Worm (Caenorhabditis elegans): ENCODE measurements around the gene F38B6.7.

Gene F38B6.7

DNA sequence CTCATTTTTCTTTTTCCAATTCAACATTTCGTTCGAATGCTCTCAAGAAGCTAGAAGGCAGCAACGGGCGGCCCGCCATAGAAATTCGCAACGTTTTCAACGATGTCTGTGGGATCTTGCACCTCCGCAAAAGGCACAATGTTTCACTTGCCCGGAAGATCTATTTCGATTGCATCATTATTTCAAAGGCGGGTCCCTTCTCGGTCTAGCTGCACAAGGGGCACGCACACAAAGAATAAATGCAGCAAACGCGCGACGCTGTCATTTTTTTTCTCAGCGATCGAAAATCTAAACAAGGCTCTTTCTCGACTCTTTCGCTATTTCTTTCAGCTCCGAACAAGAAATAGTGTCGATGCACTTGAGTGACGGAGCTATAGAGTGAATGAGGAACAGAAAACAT lies 46.8 kb upstream of the F38B6.7 start (continued):
- TF ChIP-seq ztf-7 (tag; optimal IDR thresholded peaks at IDR 0.05) (no peak), ZK546.5 (tag; optimal IDR thresholded peaks at IDR 0.05) (no peak), nhr-111 (GFP tag; optimal IDR thresholded peaks at IDR 0.05) (no peak), gei-8 (GFP tag; optimal IDR thresholded peaks at IDR 0.05) (no peak), F26F4.8 (GFP tag; conservative IDR thresholded peaks at IDR 0.05) (no peak), vab-7 (GFP tag; IDR thresholded peaks at IDR 0.05) (peak; percentile 18; the same call in 1 of the 2 replicates), fos-1 (tag; optimal IDR thresholded peaks at IDR 0.05) (no peak), mdl-1 (tag; optimal IDR thresholded peaks at IDR 0.05) (no peak), hlh-11 (tag; optimal IDR thresholded peaks at IDR 0.05) (no peak), set-16 (GFP tag; IDR thresholded peaks at IDR 0.05) (peak; percentile 5; the same call in 1 of the 2 replicates), dve-1 (tag; optimal IDR thresholded peaks at IDR 0.05; ENCODE audit: insufficient read depth) (no peak), jun-1 (tag; optimal IDR thresholded peaks at IDR 0.05) (no peak), tra-1 (GFP tag; IDR thresholded peaks at IDR 0.05) (no peak), F37D6.2 (tag; optimal IDR thresholded peaks at IDR 0.05) (peak; percentile 3), nhr-41 (GFP tag; IDR thresholded peaks at IDR 0.05) (no peak), sdz-12 (GFP tag; optimal IDR thresholded peaks at IDR 0.05) (no peak), ZK337.2 (GFP tag; IDR thresholded peaks at IDR 0.05) (no peak), skn-1 (tag; optimal IDR thresholded peaks at IDR 0.05) (no peak)

DNA sequence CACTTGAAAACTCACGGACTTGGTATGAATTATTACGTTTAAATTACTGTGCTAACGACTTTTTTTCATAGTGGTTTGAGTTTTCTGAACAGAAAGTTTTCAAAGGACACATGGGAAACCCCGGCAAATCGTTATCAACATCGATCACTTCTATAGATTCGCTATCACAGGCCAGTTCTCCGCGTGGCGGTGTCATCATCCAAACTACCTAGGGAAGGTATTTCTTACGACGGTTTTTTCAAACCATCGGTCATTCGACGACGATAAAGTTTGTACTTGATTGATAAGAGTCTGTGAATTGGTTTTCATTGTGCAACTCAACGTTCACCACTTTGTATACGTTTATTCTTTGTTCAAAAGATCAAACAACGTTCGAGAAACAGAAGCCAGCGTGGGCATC lies 46.4 kb upstream of the F38B6.7 start:
- TF ChIP-seq mxl-3 (GFP tag; optimal IDR thresholded peaks at IDR 0.05) (peak; percentile 88), dve-1 (tag; optimal IDR thresholded peaks at IDR 0.05; ENCODE audit: insufficient read depth) (peak; percentile 86), ceh-20 (GFP tag; IDR thresholded peaks at IDR 0.05) (no peak), Y75B8A.6 (GFP tag; IDR thresholded peaks at IDR 0.05) (no peak), ZK546.5 (tag; optimal IDR thresholded peaks at IDR 0.05) (no peak), aly-2 (tag; optimal IDR thresholded peaks at IDR 0.05) (no peak), cey-2 (tag; optimal IDR thresholded peaks at IDR 0.05; ENCODE audit: borderline replicate concordance, insufficient read depth) (no peak), madf-9 (GFP tag; conservative IDR thresholded peaks at IDR 0.05) (no peak), hlh-11 (tag; optimal IDR thresholded peaks at IDR 0.05) (peak; percentile 84), nhr-48 (tag; optimal IDR thresholded peaks at IDR 0.05) (peak; percentile 78), mep-1 (tag; optimal IDR thresholded peaks at IDR 0.05) (no peak), zip-11 (GFP tag; IDR thresholded peaks at IDR 0.05) (no peak), lir-3 (tag; optimal IDR thresholded peaks at IDR 0.05) (no peak), mdl-1 (tag; optimal IDR thresholded peaks at IDR 0.05) (peak in 1 of 2 experiments; percentile 99), dpl-1 (GFP tag; optimal IDR thresholded peaks at IDR 0.05) (no peak), hlh-30 (tag; optimal IDR thresholded peaks at IDR 0.05; ENCODE audit: insufficient read depth) (peak; percentile 72), pqm-1 (tag; optimal IDR thresholded peaks at IDR 0.05) (peak; percentile 87), dmd-6 (GFP tag; IDR thresholded peaks at IDR 0.05) (peak; percentile 96), zag-1 (tag; optimal IDR thresholded peaks at IDR 0.05) (no peak), php-3 (GFP tag; IDR thresholded peaks at IDR 0.05) (peak; percentile 74), ctbp-1 (GFP tag; IDR thresholded peaks at IDR 0.05) (no peak), sdz-12 (GFP tag; optimal IDR thresholded peaks at IDR 0.05) (no peak), nhr-76 (tag; optimal IDR thresholded peaks at IDR 0.05) (no peak), daf-16 (GFP tag; optimal IDR thresholded peaks at IDR 0.05) (no peak), daf-16 (tag; optimal IDR thresholded peaks at IDR 0.05) (peak; percentile 80), hmg-1.1 (GFP tag; IDR thresholded peaks at IDR 0.05) (no peak), lin-39 (tag; optimal IDR thresholded peaks at IDR 0.05) (no peak), dmd-9 (GFP tag; IDR thresholded peaks at IDR 0.05) (no peak), D1046.2 (GFP tag; IDR thresholded peaks at IDR 0.05) (no peak), snpc-4 (tag; optimal IDR thresholded peaks at IDR 0.05) (no peak), attf-4 (tag; optimal IDR thresholded peaks at IDR 0.05) (no peak), spr-3 (GFP tag; optimal IDR thresholded peaks at IDR 0.05) (no peak), unc-39 (tag; optimal IDR thresholded peaks at IDR 0.05) (no peak), lin-15B (tag; optimal IDR thresholded peaks at IDR 0.05) (no peak), lin-29 (GFP tag; IDR thresholded peaks at IDR 0.05) (no peak), gei-8 (GFP tag; optimal IDR thresholded peaks at IDR 0.05) (no peak), mxl-2 (GFP tag; conservative IDR thresholded peaks at IDR 0.05) (peak; percentile 59; the same call in 1 of the 2 replicates), fkh-10 (GFP tag; optimal IDR thresholded peaks at IDR 0.05) (no peak), arid-1 (GFP tag; conservative IDR thresholded peaks at IDR 0.05) (no peak)

All from whole organism, L4 larva.